Fruit fly (Drosophila melanogaster) whole organism, embryonic: Measurements from ENCODE around the gene dia.

Experiments
- ATbp ChIP-seq: fragments of 200-800 bp; sonication (Bioruptor generic); optimal IDR thresholded peaks from 2 replicates; lab custom pipeline; 2017; ENCODE audit warnings: missing biosample characterization, mild to moderate bottlenecking, missing genetic modification characterization, missing genetic modification reagents
- Adf1 ChIP-seq: fragments of 200-800 bp; sonication (Bioruptor generic); IDR thresholded peaks from 2 replicates; pipeline ENCODE4 v1.3.6; 2022; ENCODE audit warnings: missing biosample characterization, missing genetic modification characterization
- Atf3 ChIP-seq: fragments of 200-800 bp; sonication (Bioruptor generic); optimal IDR thresholded peaks from 3 replicates; lab custom pipeline; 2016; ENCODE audit warnings: missing biosample characterization, missing genetic modification characterization
- CG11085 ChIP-seq: fragments of 200-800 bp; sonication (Bioruptor generic); IDR thresholded peaks from 2 replicates; pipeline ENCODE4 v1.3.6; 2022; ENCODE audit warnings: missing biosample characterization, missing genetic modification characterization
- CG11695 ChIP-seq: fragments of 200-800 bp; sonication (Bioruptor generic); IDR thresholded peaks from 3 replicates; pipeline ENCODE4 v1.3.6; 2022; ENCODE audit warnings: missing biosample characterization, missing genetic modification characterization
- CG11723 ChIP-seq: fragments of 200-800 bp; sonication (Bioruptor generic); optimal IDR thresholded peaks from 2 replicates; lab custom pipeline; 2017; ENCODE audit warnings: missing biosample characterization, mild to moderate bottlenecking, missing genetic modification characterization
- CG14860 ChIP-seq: fragments of 200-800 bp; sonication (Bioruptor generic); IDR thresholded peaks from 3 replicates; pipeline ENCODE4 v1.3.6; 2022; ENCODE audit warnings: missing biosample characterization, missing genetic modification characterization; ENCODE audit not compliant: partially characterized antibody
- CG1529 ChIP-seq: fragments of 200-800 bp; sonication (Bioruptor generic); optimal IDR thresholded peaks from 3 replicates; lab custom pipeline; 2018; ENCODE audit warnings: missing biosample characterization, missing genetic modification characterization
- CG1603 ChIP-seq: fragments of 200-800 bp; sonication (Bioruptor generic); optimal IDR thresholded peaks from 2 replicates; lab custom pipeline; 2019; ENCODE audit warnings: missing biosample characterization, mild to moderate bottlenecking, missing genetic modification characterization, moderate library complexity
- CG17359 ChIP-seq: fragments of 200-800 bp; sonication (Bioruptor generic); optimal IDR thresholded peaks from 3 replicates; lab custom pipeline; 2018; ENCODE audit warnings: missing biosample characterization, mild to moderate bottlenecking, missing genetic modification characterization, moderate library complexity
- CG1792 ChIP-seq: fragments of 200-800 bp; sonication (Bioruptor generic); optimal IDR thresholded peaks from 2 replicates; lab custom pipeline; 2016; ENCODE audit warnings: missing biosample characterization, missing genetic modification characterization
- CG2202 ChIP-seq: fragments of 200-800 bp; sonication (Bioruptor generic); optimal IDR thresholded peaks from 2 replicates; lab custom pipeline; 2018; ENCODE audit warnings: missing biosample characterization, mild to moderate bottlenecking, missing genetic modification characterization
- CG30403 ChIP-seq: fragments of 200-800 bp; sonication (Bioruptor generic); optimal IDR thresholded peaks from 3 replicates; lab custom pipeline; 2016; ENCODE audit warnings: missing biosample characterization, missing genetic modification characterization
- CG32772 ChIP-seq: fragments of 200-800 bp; sonication (Bioruptor generic); IDR thresholded peaks from 2 replicates; pipeline ENCODE4 v1.3.6; 2022; ENCODE audit warnings: missing biosample characterization, missing genetic modification characterization
- CG3726 ChIP-seq: fragments of 200-800 bp; sonication (Bioruptor generic); IDR thresholded peaks from 3 replicates; pipeline ENCODE4, ENCODE4 v1.3.6; 2022; ENCODE audit warnings: missing biosample characterization, missing genetic modification characterization
- CG6854 ChIP-seq: fragments of 200-800 bp; sonication (Bioruptor generic); optimal IDR thresholded peaks from 3 replicates; lab custom pipeline; 2017; ENCODE audit warnings: missing biosample characterization, mild to moderate bottlenecking, missing genetic modification characterization
- CG7839 ChIP-seq: fragments of 200-800 bp; sonication (Bioruptor generic); optimal IDR thresholded peaks from 3 replicates; lab custom pipeline; 2018; ENCODE audit warnings: missing biosample characterization, mild to moderate bottlenecking, missing genetic modification characterization, moderate library complexity
- CG9215 ChIP-seq: fragments of 200-800 bp; sonication (Bioruptor generic); IDR thresholded peaks from 2 replicates; pipeline ENCODE4 v1.3.6; 2022; ENCODE audit warnings: missing biosample characterization, missing genetic modification characterization
- CHES-1-like ChIP-seq: fragments of 200-800 bp; sonication (Bioruptor generic); optimal IDR thresholded peaks from 2 replicates; lab custom pipeline; 2016; ENCODE audit warnings: missing biosample characterization, missing genetic modification characterization
- CoRest ChIP-seq: fragments of 200-800 bp; sonication (Bioruptor generic); optimal IDR thresholded peaks from 3 replicates; lab custom pipeline; 2018; ENCODE audit warnings: missing biosample characterization, mild to moderate bottlenecking, missing genetic modification characterization, moderate library complexity
- Fer1 ChIP-seq: fragments of 200-800 bp; sonication (Bioruptor generic); optimal IDR thresholded peaks from 2 replicates; lab custom pipeline; 2017; ENCODE audit warnings: missing biosample characterization, mild to moderate bottlenecking, missing genetic modification characterization
- HHEX ChIP-seq: fragments of 200-800 bp; sonication (Bioruptor generic); optimal IDR thresholded peaks from 3 replicates; lab custom pipeline; 2017; ENCODE audit warnings: missing biosample characterization, mild to moderate bottlenecking, missing genetic modification characterization, missing genetic modification reagents
- MBD-R2 ChIP-seq: fragments of 200-800 bp; sonication (Bioruptor generic); IDR thresholded peaks from 2 replicates; pipeline ENCODE4 v1.3.6; 2022; ENCODE audit warnings: missing biosample characterization, missing genetic modification characterization
- MTF-1 ChIP-seq: fragments of 200-800 bp; sonication (Bioruptor generic); optimal IDR thresholded peaks from 2 replicates; lab custom pipeline; 2018; ENCODE audit warnings: missing biosample characterization, mild to moderate bottlenecking, missing genetic modification characterization, borderline replicate concordance
- Myb ChIP-seq: fragments of 200-800 bp; sonication (Bioruptor generic); optimal IDR thresholded peaks from 2 replicates; lab custom pipeline; 2016; ENCODE audit warnings: missing biosample characterization, missing genetic modification characterization
- NC2α ChIP-seq: fragments of 200-800 bp; sonication (Bioruptor generic); optimal IDR thresholded peaks from 2 replicates; lab custom pipeline; 2016; ENCODE audit warnings: missing biosample characterization, missing genetic modification characterization
- Pdp1 ChIP-seq, 2 experiments: fragments of 200-800 bp; sonication (Bioruptor generic); optimal IDR thresholded peaks; 3 replicates each; lab custom pipeline; 2016; ENCODE audit warnings: missing biosample characterization in 2 of 2, missing genetic modification characterization in 2 of 2, mild to moderate bottlenecking in 1 of 2, moderate library complexity in 1 of 2
- Ravus ChIP-seq: fragments of 200-800 bp; sonication (Bioruptor generic); IDR thresholded peaks from 2 replicates; pipeline ENCODE4 v1.3.6; 2022; ENCODE audit warnings: missing biosample characterization, missing genetic modification characterization
- Stat92E ChIP-seq, 3 experiments: fragments of >200 bp in 2 of 3; fragments of 200-800 bp in 1 of 3; sonication (Bioruptor generic) in 1 of 3; optimal IDR thresholded peaks; 2 replicates each; lab custom pipeline; 2017 to 2019; ENCODE audit warnings: missing biosample characterization in 3 of 3, missing genetic modification characterization in 3 of 3, mild to moderate bottlenecking in 1 of 3, moderate library complexity in 1 of 3
- Taf1 ChIP-seq: fragments of 200-800 bp; sonication (Bioruptor generic); IDR thresholded peaks from 2 replicates; pipeline ENCODE4 v1.3.6; 2022; ENCODE audit warnings: missing biosample characterization, missing genetic modification characterization
- Xbp1 ChIP-seq: fragments of 200-800 bp; sonication (Bioruptor generic); optimal IDR thresholded peaks from 3 replicates; lab custom pipeline; 2016; ENCODE audit warnings: missing biosample characterization, mild to moderate bottlenecking, missing genetic modification characterization
- YL-1 ChIP-seq: fragments of 200-800 bp; sonication (Bioruptor generic); optimal IDR thresholded peaks from 3 replicates; lab custom pipeline; 2017; ENCODE audit warnings: missing biosample characterization, mild to moderate bottlenecking, missing genetic modification characterization
- cad ChIP-seq: fragments of >200 bp; optimal IDR thresholded peaks from 2 replicates; lab custom pipeline; 2017; ENCODE audit warnings: missing biosample characterization, missing genetic modification characterization
- da ChIP-seq: fragments of 200-800 bp; sonication (Bioruptor generic); optimal IDR thresholded peaks from 2 replicates; lab custom pipeline; 2016; ENCODE audit warnings: missing biosample characterization, missing genetic modification characterization
- fd102C ChIP-seq: fragments of 200-800 bp; sonication (Bioruptor generic); optimal IDR thresholded peaks from 2 replicates; lab custom pipeline; 2018; ENCODE audit warnings: missing biosample characterization, mild to moderate bottlenecking, missing genetic modification characterization, moderate library complexity
- fd3F ChIP-seq: fragments of 200-800 bp; sonication (Bioruptor generic); optimal IDR thresholded peaks from 2 replicates; lab custom pipeline; 2018; ENCODE audit warnings: missing biosample characterization, mild to moderate bottlenecking, missing genetic modification characterization, moderate library complexity
- fru ChIP-seq: fragments of >200 bp; optimal IDR thresholded peaks from 2 replicates; lab custom pipeline; 2017
- gem ChIP-seq: fragments of 200-800 bp; sonication (Bioruptor generic); optimal IDR thresholded peaks from 2 replicates; lab custom pipeline; 2019; ENCODE audit warnings: missing biosample characterization, mild to moderate bottlenecking, missing genetic modification characterization, moderate library complexity
- kay ChIP-seq: fragments of 200-800 bp; sonication (Bioruptor generic); optimal IDR thresholded peaks from 2 replicates; lab custom pipeline; 2016; ENCODE audit warnings: missing biosample characterization, missing genetic modification characterization
- ken ChIP-seq: fragments of 200-800 bp; sonication (Bioruptor generic); IDR thresholded peaks from 3 replicates; pipeline ENCODE4 v1.3.6; 2022; ENCODE audit warnings: missing biosample characterization, missing genetic modification characterization
- mam ChIP-seq: fragments of 200-800 bp; sonication (Bioruptor generic); optimal IDR thresholded peaks from 3 replicates; lab custom pipeline; 2016; ENCODE audit warnings: missing biosample characterization, missing genetic modification characterization
- nom ChIP-seq: fragments of 200-800 bp; sonication (Bioruptor generic); optimal IDR thresholded peaks from 2 replicates; lab custom pipeline; 2017; ENCODE audit warnings: missing biosample characterization, missing genetic modification characterization, mild to moderate bottlenecking, moderate library complexity, missing genetic modification reagents
- onecut ChIP-seq: fragments of 200-800 bp; sonication (Bioruptor generic); IDR thresholded peaks from 2 replicates; pipeline ENCODE4 v1.3.6; 2022; ENCODE audit warnings: missing biosample characterization, missing genetic modification characterization
- p53 ChIP-seq: fragments of 200-800 bp; sonication (Bioruptor generic); optimal IDR thresholded peaks from 2 replicates; lab custom pipeline; 2016; ENCODE audit warnings: missing biosample characterization, missing genetic modification characterization
- scrt ChIP-seq: fragments of 200-800 bp; sonication (Bioruptor generic); optimal IDR thresholded peaks from 2 replicates; lab custom pipeline; 2018; ENCODE audit warnings: missing biosample characterization, mild to moderate bottlenecking, missing genetic modification characterization, moderate library complexity
- seq ChIP-seq: fragments of 200-800 bp; sonication (Bioruptor generic); IDR thresholded peaks from 2 replicates; pipeline ENCODE4 v1.3.6; 2022; ENCODE audit warnings: missing biosample characterization, missing genetic modification characterization
- shn ChIP-seq: fragments of 200-800 bp; sonication (Bioruptor generic); optimal IDR thresholded peaks from 3 replicates; lab custom pipeline; 2016; ENCODE audit warnings: missing biosample characterization, missing genetic modification characterization
- sima ChIP-seq: fragments of 200-800 bp; sonication (Bioruptor generic); optimal IDR thresholded peaks from 2 replicates; lab custom pipeline; 2016; ENCODE audit warnings: missing biosample characterization, missing genetic modification characterization
- tgo ChIP-seq: fragments of 200-800 bp; sonication (Bioruptor generic); IDR thresholded peaks from 3 replicates; pipeline ENCODE4 v1.3.6; 2022; ENCODE audit warnings: missing biosample characterization, missing genetic modification characterization
- tio ChIP-seq: fragments of 200-800 bp; sonication (Bioruptor generic); optimal IDR thresholded peaks from 2 replicates; lab custom pipeline; 2017; ENCODE audit warnings: missing biosample characterization, missing genetic modification characterization, inconsistent platforms
- zfh1 ChIP-seq: fragments of 200-800 bp; sonication (Bioruptor generic); IDR thresholded peaks from 3 replicates; pipeline ENCODE4 v1.3.6; 2022; ENCODE audit warnings: missing biosample characterization, missing genetic modification characterization

dia gene

dm6 chr2L:20797515-20797847 lies 39.5 kb downstream of the dia start, which contains the start of gene CG9328 (continued):
- TF ChIP-seq CG17359 = peak; percentile 51
- peak; percentile 37 for TF ChIP-seq CoRest
- TF ChIP-seq CG6854 (GFP tag; lab: Kevin White, UChicago) = no peak
- no peak for TF ChIP-seq CG1529
- TF ChIP-seq Taf1 (GFP tag; lab: Robert Waterston, UW) = no peak
- peak; percentile 27 for TF ChIP-seq CG30403
- peak in 1 of 3 experiments; percentile 78 for TF ChIP-seq Stat92E (GFP tag; optimal IDR thresholded peaks at IDR 0.05; lab: Kevin White, UChicago)
- TF ChIP-seq sima (GFP tag; lab: Kevin White, UChicago) = no peak
- peak; percentile 48; the same call in 1 of the 3 replicates for TF ChIP-seq CG11695
- TF ChIP-seq ken = peak; percentile 27; the same call in 1 of the 3 replicates
- TF ChIP-seq Ravus (GFP tag; lab: Robert Waterston, UW) = no peak
- no peak for TF ChIP-seq NC2α (GFP tag; lab: Kevin White, UChicago)
- peak; percentile 33 for TF ChIP-seq shn (GFP tag; lab: Kevin White, UChicago)
- TF ChIP-seq onecut (GFP tag; lab: Robert Waterston, UW) = peak; percentile 51; the same call in 1 of the 2 replicates
- peak; percentile 50 for TF ChIP-seq MTF-1 (GFP tag; lab: Kevin White, UChicago)
- TF ChIP-seq kay = no peak
- TF ChIP-seq da = no peak
- peak; percentile 47; the same call in 1 of the 2 replicates for TF ChIP-seq Adf1 (GFP tag; lab: Robert Waterston, UW)
- peak; percentile 25 for TF ChIP-seq mam (GFP tag; lab: Kevin White, UChicago)
- no peak for TF ChIP-seq fru (lab: Kevin White, UChicago)
- TF ChIP-seq CG2202 (tag; lab: Kevin White, UChicago) = no peak
- peak; percentile 38 for TF ChIP-seq CHES-1-like (GFP tag; lab: Kevin White, UChicago)
- no peak for TF ChIP-seq CG11085 (GFP tag; lab: Robert Waterston, UW)
- TF ChIP-seq cad (GFP tag; lab: Kevin White, UChicago) = no peak
- peak; percentile 6 for TF ChIP-seq CG11723 (GFP tag; lab: Kevin White, UChicago)
- TF ChIP-seq YL-1 (GFP tag; lab: Kevin White, UChicago) = no peak
- TF ChIP-seq Pdp1 (GFP tag; optimal IDR thresholded peaks at IDR 0.05; lab: Kevin White, UChicago) = peak; percentile 8 to 46
- TF ChIP-seq CG1792 (GFP tag; lab: Kevin White, UChicago) = no peak
- TF ChIP-seq Atf3 (GFP tag; lab: Kevin White, UChicago) = no peak
- peak; percentile 35 for TF ChIP-seq nom (GFP tag; lab: Kevin White, UChicago)
- no peak for TF ChIP-seq tio (GFP tag; lab: Kevin White, UChicago)
- TF ChIP-seq tgo (GFP tag; lab: Robert Waterston, UW) = no peak
- TF ChIP-seq fd3F (GFP tag; lab: Kevin White, UChicago) = no peak
- no peak for TF ChIP-seq CG9215
- 0 out of 3 replicates have a peak, but pooled peaks have one; percentile 34 for TF ChIP-seq zfh1
- TF ChIP-seq Myb (GFP tag; lab: Kevin White, UChicago) = peak; percentile 19
- TF ChIP-seq CG32772 = no peak
- TF ChIP-seq CG14860 (GFP tag; lab: Robert Waterston, UW) = 0 out of 3 replicates have a peak, but pooled peaks have one; percentile 34
- TF ChIP-seq HHEX = no peak
- peak; percentile 55 for TF ChIP-seq CG1603 (tag; lab: Kevin White, UChicago)
- no peak for TF ChIP-seq ATbp (GFP tag; lab: Kevin White, UChicago)
- TF ChIP-seq p53 (GFP tag; lab: Kevin White, UChicago) = no peak
- no peak for TF ChIP-seq fd102C (GFP tag; lab: Kevin White, UChicago)
- peak; percentile 35 for TF ChIP-seq Fer1 (GFP tag; lab: Kevin White, UChicago)
- peak; percentile 25 for TF ChIP-seq CG7839 (tag; lab: Kevin White, UChicago)
- peak; percentile 49; the same call in 1 of the 2 replicates for TF ChIP-seq seq (GFP tag; lab: Robert Waterston, UW)
- peak; percentile 27 for TF ChIP-seq scrt (GFP tag; lab: Kevin White, UChicago)
- TF ChIP-seq CG3726 (GFP tag; lab: Robert Waterston, UW) = no peak
- TF ChIP-seq MBD-R2 (GFP tag; lab: Robert Waterston, UW) = no peak; the same call in 1 of the 2 replicates
- peak; percentile 66 for TF ChIP-seq gem (tag; lab: Kevin White, UChicago)
- peak; percentile 36 for TF ChIP-seq Xbp1 (GFP tag; lab: Kevin White, UChicago)
